Worm (Caenorhabditis elegans) whole organism, late embryonic: ENCODE results near the gene F46C5.10.
A peak's percentile ranks its signal among the peaks of the same experiment; 100 is the strongest.

Experiments used
- F13H6.1 ChIP-seq: sonication (generic microtip); optimal IDR thresholded peaks from 2 replicates; lab custom pipeline; 2016; ENCODE audit warnings: missing genetic modification characterization, missing compliant biosample characterization
- K02D7.2 ChIP-seq: sonication (generic microtip); optimal IDR thresholded peaks from 2 replicates; lab custom pipeline; 2017; ENCODE audit warnings: mild to moderate bottlenecking, missing genetic modification characterization, missing compliant biosample characterization
- Y22D7AL.16 ChIP-seq: sonication (generic microtip); optimal IDR thresholded peaks from 2 replicates; lab custom pipeline; 2016; ENCODE audit warnings: missing genetic modification characterization, missing compliant biosample characterization
- ceh-14 ChIP-seq: sonication (generic microtip); optimal IDR thresholded peaks from 2 replicates; lab custom pipeline; 2016; ENCODE audit warnings: missing genotype, missing genetic modification characterization, missing compliant biosample characterization
- ceh-18 ChIP-seq: sonication (generic microtip); optimal IDR thresholded peaks from 2 replicates; lab custom pipeline; 2016; ENCODE audit warnings: missing genetic modification characterization, missing compliant biosample characterization
- ceh-19 ChIP-seq: fragments of 200-800 bp; sonication (Bioruptor generic); optimal IDR thresholded peaks from 2 replicates; lab custom pipeline; 2018; ENCODE audit warnings: mild to moderate bottlenecking, missing genetic modification characterization, missing compliant biosample characterization
- ceh-2 ChIP-seq: sonication (generic microtip); optimal IDR thresholded peaks from 2 replicates; lab custom pipeline; 2016; ENCODE audit warnings: missing genotype, missing genetic modification characterization, missing compliant biosample characterization
- ceh-22 ChIP-seq: sonication (generic microtip); optimal IDR thresholded peaks from 2 replicates; lab custom pipeline; 2017; ENCODE audit warnings: missing biosample characterization, missing genetic modification characterization
- ceh-34 ChIP-seq: sonication (generic microtip); optimal IDR thresholded peaks from 2 replicates; lab custom pipeline; 2016; ENCODE audit warnings: mild to moderate bottlenecking, missing genetic modification characterization, missing compliant biosample characterization
- ceh-45 ChIP-seq: fragments of 200-800 bp; sonication (Bioruptor generic); IDR thresholded peaks from 2 replicates; pipeline ENCODE4 v1.3.6; 2022; ENCODE audit warnings: missing genetic modification reagents, missing genetic modification characterization, missing compliant biosample characterization
- ceh-48 ChIP-seq: sonication (generic microtip); optimal IDR thresholded peaks from 2 replicates; lab custom pipeline; 2016; ENCODE audit warnings: missing genetic modification characterization, inconsistent platforms, missing compliant biosample characterization
- ceh-6 ChIP-seq: fragments of 200-800 bp; sonication (Bioruptor generic); optimal IDR thresholded peaks from 2 replicates; lab custom pipeline; 2018; ENCODE audit warnings: mild to moderate bottlenecking, missing genetic modification characterization, missing compliant biosample characterization
- ceh-9 ChIP-seq: sonication (generic microtip); optimal IDR thresholded peaks from 2 replicates; lab custom pipeline; 2016; ENCODE audit warnings: mild to moderate bottlenecking, missing genetic modification characterization, inconsistent platforms, missing compliant biosample characterization
- elt-2 ChIP-seq: sonication (generic microtip); optimal IDR thresholded peaks from 2 replicates; lab custom pipeline; 2016; ENCODE audit warnings: missing genetic modification reagents, missing genetic modification characterization, missing compliant biosample characterization
- fax-1 ChIP-seq: sonication (generic microtip); optimal IDR thresholded peaks from 2 replicates; lab custom pipeline; 2016; ENCODE audit warnings: missing genotype, missing genetic modification characterization, missing compliant biosample characterization
- fkh-6 ChIP-seq: sonication (generic microtip); optimal IDR thresholded peaks from 2 replicates; lab custom pipeline; 2016; ENCODE audit warnings: missing genetic modification characterization, missing compliant biosample characterization
- hlh-13 ChIP-seq: fragments of 200-800 bp; sonication (Bioruptor generic); optimal IDR thresholded peaks from 2 replicates; lab custom pipeline; 2018; ENCODE audit warnings: mild to moderate bottlenecking, missing genetic modification characterization, missing compliant biosample characterization
- hlh-6 ChIP-seq: sonication (generic microtip); optimal IDR thresholded peaks from 2 replicates; lab custom pipeline; 2016; ENCODE audit warnings: missing genotype, missing genetic modification characterization, missing compliant biosample characterization
- hlh-8 ChIP-seq: sonication (generic microtip); optimal IDR thresholded peaks from 2 replicates; lab custom pipeline; 2016; ENCODE audit warnings: missing genotype, missing genetic modification characterization, missing compliant biosample characterization
- lin-11 ChIP-seq: fragments of 200-800 bp; sonication (Bioruptor generic); optimal IDR thresholded peaks from 2 replicates; lab custom pipeline; 2018; ENCODE audit warnings: mild to moderate bottlenecking, missing genetic modification characterization, missing compliant biosample characterization
- mec-3 ChIP-seq: sonication (generic microtip); optimal IDR thresholded peaks from 2 replicates; lab custom pipeline; 2016; ENCODE audit warnings: borderline replicate concordance, missing genetic modification characterization, missing compliant biosample characterization
- nfya-1 ChIP-seq: sonication (generic microtip); optimal IDR thresholded peaks from 2 replicates; lab custom pipeline; 2017; ENCODE audit warnings: missing genetic modification characterization, mild to moderate bottlenecking, missing compliant biosample characterization, antibody characterized with exemption, moderate library complexity
- nhr-232 ChIP-seq: sonication (generic microtip); optimal IDR thresholded peaks from 2 replicates; lab custom pipeline; 2016; ENCODE audit warnings: missing genetic modification characterization, missing compliant biosample characterization
- npax-4 ChIP-seq: sonication (generic microtip); optimal IDR thresholded peaks from 2 replicates; lab custom pipeline; 2016; ENCODE audit warnings: missing genetic modification characterization, missing compliant biosample characterization
- odd-2 ChIP-seq: sonication (generic microtip); optimal IDR thresholded peaks from 2 replicates; lab custom pipeline; 2017; ENCODE audit warnings: antibody characterized with exemption, mild to moderate bottlenecking, missing genetic modification characterization, missing compliant biosample characterization
- pag-3 ChIP-seq: sonication (generic microtip); optimal IDR thresholded peaks from 2 replicates; lab custom pipeline; 2016; ENCODE audit warnings: missing compliant biosample characterization, missing genetic modification characterization, borderline replicate concordance
- pax-1 ChIP-seq: fragments of 150-350 bp; optimal IDR thresholded peaks from 2 replicates; lab custom pipeline; 2014; ENCODE audit warnings: missing biosample characterization, missing genetic modification characterization
- pqm-1 ChIP-seq: sonication (generic microtip); optimal IDR thresholded peaks from 2 replicates; lab custom pipeline; 2016; ENCODE audit warnings: missing genetic modification characterization, missing compliant biosample characterization
- pros-1 ChIP-seq: fragments of 150-350 bp; optimal IDR thresholded peaks from 2 replicates; lab custom pipeline; 2014; ENCODE audit warnings: missing biosample characterization, missing genetic modification reagents, missing genetic modification characterization
- ref-2 ChIP-seq: sonication (generic microtip); optimal IDR thresholded peaks from 2 replicates; lab custom pipeline; 2016; ENCODE audit warnings: missing genetic modification characterization, missing compliant biosample characterization
- rnt-1 ChIP-seq: sonication (generic microtip); optimal IDR thresholded peaks from 2 replicates; lab custom pipeline; 2016; ENCODE audit warnings: missing genetic modification characterization, missing compliant biosample characterization
- sox-2 ChIP-seq: fragments of 200-800 bp; sonication (Bioruptor generic); IDR thresholded peaks from 2 replicates; pipeline ENCODE4 v1.3.6; 2022; ENCODE audit warnings: missing genetic modification reagents, missing genetic modification characterization, missing compliant biosample characterization
- sox-4 ChIP-seq: sonication (generic microtip); optimal IDR thresholded peaks from 2 replicates; lab custom pipeline; 2017; ENCODE audit warnings: mild to moderate bottlenecking, missing genetic modification characterization, inconsistent platforms, missing compliant biosample characterization
- tbx-2 ChIP-seq: sonication (generic microtip); optimal IDR thresholded peaks from 2 replicates; lab custom pipeline; 2016; ENCODE audit warnings: missing genetic modification characterization, missing compliant biosample characterization
- tbx-7 ChIP-seq: sonication (generic microtip); optimal IDR thresholded peaks from 2 replicates; lab custom pipeline; 2016; ENCODE audit warnings: missing genotype, missing genetic modification characterization, missing compliant biosample characterization
- unc-3 ChIP-seq, 2 experiments: fragments of 200-800 bp in 1 of 2; sonication (Bioruptor generic) in 1 of 2; sonication (generic microtip) in 1 of 2; conservative IDR thresholded peaks in 1 of 2; optimal IDR thresholded peaks in 1 of 2; 2 replicates each; pipeline versions ENCODE4 v1.3.6 to Lab custom; 2016 to 2022; ENCODE audit warnings: missing compliant biosample characterization in 2 of 2, missing genetic modification characterization in 2 of 2, missing genetic modification reagents in 1 of 2
- unc-42 ChIP-seq: sonication (generic microtip); optimal IDR thresholded peaks from 2 replicates; lab custom pipeline; 2016; ENCODE audit warnings: missing genotype, missing genetic modification characterization, missing compliant biosample characterization
- unc-55 ChIP-seq: sonication (generic microtip); optimal IDR thresholded peaks from 2 replicates; lab custom pipeline; 2017; ENCODE audit warnings: missing biosample characterization, missing genetic modification reagents, missing genetic modification characterization
- unc-86 ChIP-seq: sonication (generic microtip); optimal IDR thresholded peaks from 2 replicates; lab custom pipeline; 2016; ENCODE audit warnings: missing genetic modification characterization, missing compliant biosample characterization
- zip-5 ChIP-seq: sonication (generic microtip); optimal IDR thresholded peaks from 2 replicates; lab custom pipeline; 2016; ENCODE audit warnings: missing genetic modification characterization, missing compliant biosample characterization

Gene F46C5.10

DNA sequence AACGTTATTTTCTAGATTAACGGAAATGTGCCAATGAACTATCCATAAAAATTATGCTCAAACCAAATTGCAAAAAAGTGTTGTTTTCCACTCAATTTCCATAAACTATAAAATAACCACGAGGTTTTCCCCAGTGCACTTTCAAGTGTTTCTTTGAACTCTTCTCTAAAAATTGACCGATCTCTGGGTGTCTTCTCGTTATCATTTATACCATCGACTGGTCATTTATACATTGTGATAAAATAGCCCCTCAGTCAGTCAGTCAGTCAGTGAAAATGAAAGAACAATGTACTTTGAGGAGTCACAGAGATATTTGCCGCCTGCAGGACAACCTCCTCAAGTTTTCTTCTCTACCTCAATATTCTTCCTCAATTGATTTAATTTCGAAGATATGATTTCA is 27.1 kb upstream of the F46C5.10 start:
- no peak for TF ChIP-seq fax-1 (tag; lab: Kevin White, UChicago)
- TF ChIP-seq pag-3, result no peak
- TF ChIP-seq elt-2 (tag; lab: Kevin White, UChicago), result peak; percentile 36

DNA sequence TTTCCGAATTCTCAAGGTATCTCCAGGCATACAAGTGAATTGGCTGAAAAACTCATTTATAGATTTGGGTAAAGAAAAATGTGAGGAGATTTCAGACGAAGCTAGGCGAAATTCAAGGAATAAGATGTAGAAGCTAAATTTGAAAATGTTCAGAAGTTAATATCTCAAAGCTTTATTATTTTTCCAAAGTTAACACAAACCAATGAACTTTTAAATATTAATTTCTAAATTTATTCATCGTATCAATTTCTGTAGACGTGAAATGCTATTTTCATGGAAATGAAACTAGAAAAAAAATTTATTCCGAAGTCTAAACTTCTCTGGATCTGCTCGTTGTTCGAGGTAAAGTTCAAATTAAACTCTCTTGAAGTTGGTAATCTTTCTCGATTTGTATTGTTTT is 26.5 kb upstream of the F46C5.10 start, which contains the start of gene agxt-1:
TSS of gene agxt-1 (plus strand) at position 301 of the 400 bp plus-strand sequence.
- TF ChIP-seq unc-42 (tag; lab: Kevin White, UChicago), result no peak
- no peak for TF ChIP-seq fkh-6 (tag; lab: Kevin White, UChicago)

DNA sequence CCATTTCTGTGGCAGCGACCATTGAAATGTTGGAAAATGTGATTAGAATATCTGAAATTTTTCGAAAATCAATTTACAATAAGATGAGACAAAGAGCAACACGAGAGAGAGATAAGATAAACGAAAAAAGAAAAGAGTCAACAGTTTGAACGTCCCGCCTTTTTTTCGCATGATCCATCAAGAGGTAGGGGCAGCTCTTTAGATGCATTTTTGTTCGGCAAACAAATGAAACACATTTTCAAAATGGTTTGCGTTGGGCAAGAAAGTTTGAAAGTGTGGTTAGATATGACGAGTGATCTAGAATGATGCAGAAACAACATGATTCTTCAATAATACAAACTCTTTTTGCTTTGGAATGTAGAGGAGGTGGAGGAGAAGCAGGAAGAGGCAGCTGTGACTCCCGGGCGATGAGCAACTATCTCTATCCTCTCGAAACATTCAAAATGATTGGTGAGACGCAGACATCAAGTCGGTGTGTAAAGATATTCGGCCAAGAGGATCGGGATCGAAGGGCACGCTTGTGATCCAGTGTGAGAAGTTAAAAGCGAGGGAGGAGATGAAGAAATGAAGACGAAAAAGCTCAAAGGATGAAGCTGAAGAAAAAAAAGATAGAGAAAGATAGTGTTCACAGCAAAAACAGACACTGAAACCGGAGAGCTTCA is 25.8 kb upstream of the F46C5.10 start, which contains the start of gene F46C5.6:
TSS of gene F46C5.6 (minus strand) at position 51 of the 662 bp plus-strand sequence.
- TF ChIP-seq ceh-18 (tag; lab: Kevin White, UChicago) (peak; percentile 94), ceh-34 (tag; lab: Kevin White, UChicago) (peak; percentile 34), rnt-1 (tag; lab: Kevin White, UChicago) (peak; percentile 32), tbx-2 (tag; lab: Kevin White, UChicago) (peak; percentile 27), nfya-1 (tag; lab: Kevin White, UChicago) (peak; percentile 40), npax-4 (tag; lab: Kevin White, UChicago) (no peak), ceh-6 (GFP tag; lab: Kevin White, UChicago) (no peak), sox-2 (GFP tag; lab: Robert Waterston, UW) (no peak), unc-55 (peak; percentile 53)

DNA sequence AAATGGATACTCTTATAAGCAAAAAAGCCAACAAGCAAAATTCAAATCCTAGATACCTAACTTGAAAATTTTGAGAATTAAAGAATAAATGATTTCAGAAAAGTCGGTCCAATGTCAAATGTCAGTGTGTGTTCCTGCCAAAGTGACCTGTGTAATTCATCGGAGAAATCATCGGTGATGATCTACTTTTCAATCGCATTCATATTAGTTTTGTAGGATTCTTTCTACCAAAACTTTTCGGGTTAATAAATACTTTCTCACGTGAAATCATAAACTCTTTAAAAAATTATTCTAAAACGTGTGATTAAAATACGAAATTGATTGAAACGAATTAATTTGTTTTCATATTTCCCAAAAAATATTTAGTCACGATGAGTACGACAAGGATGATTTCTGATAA is 20.2 kb upstream of the F46C5.10 start, which contains the start of gene F46C5.7:
TSS of gene F46C5.7 (plus strand) at position 301 of the 400 bp plus-strand sequence.
- no peak for TF ChIP-seq ceh-2 (tag; lab: Kevin White, UChicago)
- no peak for TF ChIP-seq ceh-48 (tag; lab: Kevin White, UChicago)
- TF ChIP-seq pax-1 (tag; lab: Kevin White, UChicago), result no peak
- TF ChIP-seq ceh-45, result no peak
- no peak for TF ChIP-seq pqm-1 (tag; lab: Kevin White, UChicago)
- TF ChIP-seq F13H6.1 (tag; lab: Kevin White, UChicago), result no peak
- TF ChIP-seq pros-1 (tag; lab: Kevin White, UChicago), result no peak
- no peak for TF ChIP-seq unc-3 (GFP tag; conservative IDR thresholded peaks at IDR 0.05; lab: Robert Waterston, UW)
- no peak for TF ChIP-seq unc-3 (tag; optimal IDR thresholded peaks at IDR 0.05; lab: Kevin White, UChicago)
- TF ChIP-seq tbx-2 (tag; lab: Kevin White, UChicago), result no peak
- TF ChIP-seq unc-86 (tag; lab: Kevin White, UChicago), result no peak
- TF ChIP-seq mec-3, result no peak
- TF ChIP-seq hlh-13 (GFP tag; lab: Kevin White, UChicago), result no peak
- TF ChIP-seq odd-2 (tag; lab: Kevin White, UChicago), result no peak
- no peak for TF ChIP-seq hlh-6 (tag; lab: Kevin White, UChicago)

DNA sequence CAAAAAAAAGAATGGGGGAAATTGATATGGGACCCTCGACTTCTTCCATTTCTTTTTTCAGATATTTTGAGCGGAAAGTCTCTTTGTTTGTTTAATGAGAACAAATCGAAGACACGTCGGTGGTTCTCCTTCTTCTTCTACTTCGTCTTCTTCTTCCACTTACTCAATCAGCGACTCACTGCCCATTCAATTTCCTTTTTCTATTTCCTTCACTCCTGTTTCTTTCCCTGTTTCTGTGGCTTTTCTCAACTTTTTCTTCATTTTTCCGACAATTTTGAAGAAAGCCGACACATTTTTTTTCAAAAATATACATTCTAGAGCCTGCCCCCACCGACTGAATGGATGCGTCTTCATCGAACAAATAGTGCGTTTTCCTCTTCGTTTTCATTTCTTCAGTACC is 17.0 kb upstream of the F46C5.10 start, which contains the start of gene F46C5.4:
TSS of gene F46C5.4 (plus strand) at position 222 of the 400 bp plus-strand sequence.
- TF ChIP-seq ceh-14 (tag; lab: Kevin White, UChicago) (no peak), unc-42 (tag; lab: Kevin White, UChicago) (peak; percentile 58)

DNA sequence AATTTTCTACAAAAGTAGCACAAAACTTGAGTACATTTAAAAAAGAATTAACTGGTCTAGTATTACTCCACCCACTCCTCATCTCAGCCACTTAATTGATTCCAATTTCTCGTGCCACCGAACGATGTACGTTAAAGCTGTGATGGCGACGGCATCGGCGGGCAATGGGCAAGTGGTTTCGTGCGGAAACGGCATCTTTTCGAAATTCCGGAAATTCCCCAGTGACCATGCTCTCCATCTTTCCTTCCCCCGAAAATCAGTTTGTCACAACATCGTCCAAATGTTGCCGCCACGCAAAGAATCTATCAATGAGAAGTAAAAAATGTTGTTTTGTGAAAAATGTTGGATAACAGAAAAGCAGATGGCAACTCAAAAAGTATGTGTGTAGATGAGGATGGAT is 14.1 kb upstream of the F46C5.10 start:
- no peak for TF ChIP-seq nhr-232
- no peak for TF ChIP-seq sox-2 (GFP tag; lab: Robert Waterston, UW)
- TF ChIP-seq lin-11 (tag; lab: Kevin White, UChicago), result no peak
- TF ChIP-seq sox-4, result no peak
- no peak for TF ChIP-seq K02D7.2 (tag; lab: Kevin White, UChicago)
- TF ChIP-seq ceh-14 (tag; lab: Kevin White, UChicago), result no peak
- TF ChIP-seq hlh-8 (tag; lab: Kevin White, UChicago), result no peak
- TF ChIP-seq Y22D7AL.16 (tag; lab: Kevin White, UChicago), result no peak
- TF ChIP-seq mec-3, result no peak
- TF ChIP-seq ref-2 (tag; lab: Kevin White, UChicago), result no peak
- no peak for TF ChIP-seq zip-5 (tag; lab: Kevin White, UChicago)
- TF ChIP-seq ceh-19 (GFP tag; lab: Kevin White, UChicago), result no peak
- TF ChIP-seq ceh-45, result no peak
- no peak for TF ChIP-seq ceh-9 (tag; lab: Kevin White, UChicago)
- TF ChIP-seq fkh-6 (tag; lab: Kevin White, UChicago), result no peak
- TF ChIP-seq tbx-7 (tag; lab: Kevin White, UChicago), result no peak
- TF ChIP-seq ceh-22 (tag; lab: Kevin White, UChicago), result no peak
- TF ChIP-seq odd-2 (tag; lab: Kevin White, UChicago), result no peak
- no peak for TF ChIP-seq hlh-13 (GFP tag; lab: Kevin White, UChicago)
- TF ChIP-seq ceh-2 (tag; lab: Kevin White, UChicago), result no peak
- TF ChIP-seq, all 69 proteins: peak for 0
